Worm (Caenorhabditis elegans): ENCODE measurements around the gene M79.2.

DNA sequence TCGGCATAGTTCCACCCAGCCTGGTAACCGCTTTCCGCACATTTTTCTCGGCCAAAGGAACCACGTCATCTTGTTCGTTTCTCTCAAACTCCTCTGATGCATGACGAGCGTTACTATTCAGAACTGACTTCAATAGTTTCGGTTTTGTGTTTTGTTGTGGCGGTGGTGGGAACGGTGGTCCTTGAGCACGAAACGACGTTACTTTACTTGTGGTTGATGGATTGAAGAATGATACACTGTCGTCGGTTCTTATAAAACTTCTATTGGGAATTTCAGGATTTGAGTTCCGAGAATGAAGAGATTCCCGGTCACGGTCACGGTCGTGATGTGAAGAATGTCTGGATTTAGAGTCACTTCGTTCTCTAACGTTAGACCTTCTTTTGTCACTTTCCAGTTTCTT lies 18.7 kb downstream of the M79.2 start:
- TF ChIP-seq elt-2 (tag; optimal IDR thresholded peaks at IDR 0.05): no peak
- TF ChIP-seq pha-4 (tag; optimal IDR thresholded peaks at IDR 0.05): no peak
- TF ChIP-seq ztf-4 (tag; optimal IDR thresholded peaks at IDR 0.05): no peak
- no peak for TF ChIP-seq nhr-25 (tag; optimal IDR thresholded peaks at IDR 0.05)
- TF ChIP-seq nhr-237 (tag; optimal IDR thresholded peaks at IDR 0.05): no peak
- TF ChIP-seq zag-1 (tag; optimal IDR thresholded peaks at IDR 0.05): no peak
- no peak for TF ChIP-seq fkh-10 (GFP tag; optimal IDR thresholded peaks at IDR 0.05)
- TF ChIP-seq skn-1 (tag; optimal IDR thresholded peaks at IDR 0.05): no peak
- no peak for TF ChIP-seq elt-3 (tag; optimal IDR thresholded peaks at IDR 0.05)
- no peak for TF ChIP-seq elt-1 (tag; optimal IDR thresholded peaks at IDR 0.05)
- TF ChIP-seq nfya-1 (tag; optimal IDR thresholded peaks at IDR 0.05; ENCODE audit: insufficient read depth): no peak
- no peak for TF ChIP-seq pqm-1 (tag; optimal IDR thresholded peaks at IDR 0.05)
- no peak for TF ChIP-seq lsy-12 (tag; optimal IDR thresholded peaks at IDR 0.05)

Measured in whole organism, L3 larva.